Worm (Caenorhabditis elegans): ENCODE results near the gene mig-22.

Gene mig-22

ce11 chrIII:8767292-8767829, at the start of gene mig-22:
TSS of gene mig-22 (minus strand) at chrIII:8767342.
- no peak for TF ChIP-seq pqm-1 (tag; optimal IDR thresholded peaks at IDR 0.05)
- TF ChIP-seq pha-4 (tag; optimal IDR thresholded peaks at IDR 0.05) = no peak
- no peak for TF ChIP-seq ceh-14 (tag; optimal IDR thresholded peaks at IDR 0.05)
- TF ChIP-seq odd-2 (tag; optimal IDR thresholded peaks at IDR 0.05) = no peak
- TF ChIP-seq pha-2 (tag; optimal IDR thresholded peaks at IDR 0.05) = no peak
- TF ChIP-seq ceh-18 (tag; optimal IDR thresholded peaks at IDR 0.05) = no peak
- TF ChIP-seq pros-1 (tag; optimal IDR thresholded peaks at IDR 0.05) = no peak
- no peak for TF ChIP-seq ahr-1 (tag; optimal IDR thresholded peaks at IDR 0.05)
- TF ChIP-seq hlh-6 (tag; optimal IDR thresholded peaks at IDR 0.05) = no peak
- no peak for TF ChIP-seq ceh-2 (tag; optimal IDR thresholded peaks at IDR 0.05)
- TF ChIP-seq hlh-15 (tag; optimal IDR thresholded peaks at IDR 0.05) = no peak

ce11 chrIII:8815699-8816098, 48.6 kb upstream of the mig-22 start:
- TF ChIP-seq rnt-1 (tag; optimal IDR thresholded peaks at IDR 0.05) (peak; percentile 62), F13H6.1 (tag; optimal IDR thresholded peaks at IDR 0.05) (peak; percentile 5), ceh-18 (tag; optimal IDR thresholded peaks at IDR 0.05) (peak; percentile 70), ceh-34 (tag; optimal IDR thresholded peaks at IDR 0.05) (peak; percentile 21), npax-4 (tag; optimal IDR thresholded peaks at IDR 0.05) (no peak), ceh-48 (tag; optimal IDR thresholded peaks at IDR 0.05) (no peak), nfya-1 (tag; optimal IDR thresholded peaks at IDR 0.05) (peak; percentile 8)

- no peak for TF ChIP-seq unc-86 (tag; optimal IDR thresholded peaks at IDR 0.05)
- TF ChIP-seq unc-55 (GFP tag; optimal IDR thresholded peaks at IDR 0.05) = no peak
- TF ChIP-seq unc-42 (tag; optimal IDR thresholded peaks at IDR 0.05) = peak; percentile 96
- no peak for TF ChIP-seq ahr-1 (tag; optimal IDR thresholded peaks at IDR 0.05)
These were observed 44.0 kb upstream of the mig-22 start for ce11 chrIII:8811111-8811510.

- peak; percentile 85 for TF ChIP-seq unc-42 (tag; optimal IDR thresholded peaks at IDR 0.05)
- peak; percentile 15 for TF ChIP-seq unc-55 (GFP tag; optimal IDR thresholded peaks at IDR 0.05)
- TF ChIP-seq elt-2 (tag; optimal IDR thresholded peaks at IDR 0.05) = peak; percentile 26
- TF ChIP-seq ahr-1 (tag; optimal IDR thresholded peaks at IDR 0.05) = no peak
- TF ChIP-seq nfya-1 (tag; optimal IDR thresholded peaks at IDR 0.05) = peak; percentile 43
These were observed 42.3 kb upstream of the mig-22 start, which contains the start of gene prx-19 for ce11 chrIII:8809245-8809971. TSS of gene prx-19 (minus strand) at chrIII:8809295.

ce11 chrIII:8807246-8807645, 40.1 kb upstream of the mig-22 start, which contains the start of gene F54F2.7:
TSS of gene F54F2.7 (minus strand) at chrIII:8807346.
- TF ChIP-seq ceh-45 (GFP tag; IDR thresholded peaks at IDR 0.05) (no peak), ceh-18 (tag; optimal IDR thresholded peaks at IDR 0.05) (no peak), lin-11 (tag; optimal IDR thresholded peaks at IDR 0.05) (no peak), hlh-6 (tag; optimal IDR thresholded peaks at IDR 0.05) (no peak), unc-3 (GFP tag; conservative IDR thresholded peaks at IDR 0.05) (no peak), unc-3 (tag; optimal IDR thresholded peaks at IDR 0.05) (no peak), sdc-2 (tag; optimal IDR thresholded peaks at IDR 0.05) (no peak), K02D7.2 (tag; optimal IDR thresholded peaks at IDR 0.05) (no peak), ttx-3 (tag; optimal IDR thresholded peaks at IDR 0.05) (no peak), ahr-1 (tag; optimal IDR thresholded peaks at IDR 0.05) (no peak), eyg-1 (tag; optimal IDR thresholded peaks at IDR 0.05) (no peak), ref-2 (tag; optimal IDR thresholded peaks at IDR 0.05) (no peak), hlh-13 (GFP tag; optimal IDR thresholded peaks at IDR 0.05) (no peak), pat-9 (tag; optimal IDR thresholded peaks at IDR 0.05) (no peak), hlh-15 (tag; optimal IDR thresholded peaks at IDR 0.05) (no peak), pag-3 (tag; optimal IDR thresholded peaks at IDR 0.05; ENCODE audit: borderline replicate concordance) (no peak), pros-1 (tag; optimal IDR thresholded peaks at IDR 0.05) (no peak), elt-2 (tag; optimal IDR thresholded peaks at IDR 0.05) (no peak), ceh-2 (tag; optimal IDR thresholded peaks at IDR 0.05) (no peak)
